Worm (Caenorhabditis elegans): ENCODE data around the gene srx-22.

DNA sequence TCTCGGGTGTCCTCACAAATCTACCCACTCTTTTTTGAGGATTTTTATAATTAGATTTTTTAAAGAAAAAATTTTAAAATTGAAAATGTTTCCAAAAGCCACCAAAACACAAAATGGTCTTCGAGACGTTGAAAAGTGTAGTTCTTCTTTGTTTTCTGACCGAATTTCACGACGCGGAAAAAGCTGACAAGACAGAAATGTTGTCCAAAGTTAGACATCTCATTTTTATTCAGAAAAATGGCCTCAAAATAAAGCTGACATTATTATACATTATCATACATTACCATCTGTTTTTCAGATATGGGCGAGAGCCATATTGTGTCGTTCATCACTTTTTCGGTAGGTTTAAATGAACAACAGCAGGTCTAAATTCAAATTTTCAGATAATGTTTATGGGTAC, at the start of gene srx-22:
- TF ChIP-seq ref-1 (GFP tag; conservative IDR thresholded peaks at IDR 0.05), result no peak
- TF ChIP-seq ztf-23 (GFP tag; IDR thresholded peaks at IDR 0.05), result no peak
- no peak for TF ChIP-seq T22C8.4 (GFP tag; IDR thresholded peaks at IDR 0.05)
- TF ChIP-seq cog-1 (tag; optimal IDR thresholded peaks at IDR 0.05), result no peak
- no peak for TF ChIP-seq tab-1 (GFP tag; IDR thresholded peaks at IDR 0.05)
